Worm (Caenorhabditis elegans) whole organism, young adult: ENCODE results near the gene col-33.

ENCODE experiments used
- D2030.7 ChIP-seq: fragments of 200-800 bp; sonication (Bioruptor generic); IDR thresholded peaks from 2 replicates; pipeline ENCODE4 v1.3.6; 2022; ENCODE audit warnings: missing genetic modification reagents, missing genetic modification characterization, missing compliant biosample characterization
- F10E7.11 ChIP-seq: sonication (generic microtip); optimal IDR thresholded peaks from 2 replicates; lab custom pipeline; 2017; ENCODE audit warnings: mild to moderate bottlenecking, missing genetic modification characterization, moderate library complexity, missing compliant biosample characterization
- F23B12.7 ChIP-seq: sonication (generic microtip); optimal IDR thresholded peaks from 2 replicates; lab custom pipeline; 2017; ENCODE audit warnings: missing genetic modification characterization, mild to moderate bottlenecking, missing compliant biosample characterization, antibody characterized with exemption, moderate library complexity; ENCODE audit not compliant: insufficient read depth
- Y53F4B.3 ChIP-seq: fragments of 200-800 bp; sonication (Bioruptor generic); IDR thresholded peaks from 2 replicates; pipeline ENCODE4 v1.3.6; 2022; ENCODE audit warnings: missing genetic modification reagents, missing genetic modification characterization, missing compliant biosample characterization
- Y79H2A.3 ChIP-seq: fragments of 200-800 bp; sonication (Bioruptor generic); conservative IDR thresholded peaks from 2 replicates; pipeline ENCODE4 v1.3.6; 2022; ENCODE audit warnings: missing genetic modification reagents, missing genetic modification characterization, missing compliant biosample characterization
- ZK185.1 ChIP-seq: sonication (generic microtip); optimal IDR thresholded peaks from 2 replicates; lab custom pipeline; 2016; ENCODE audit warnings: mild to moderate bottlenecking, missing genetic modification characterization, missing compliant biosample characterization; ENCODE audit not compliant: poor library complexity, severe bottlenecking
- attf-5 ChIP-seq: fragments of 200-800 bp; sonication (Bioruptor generic); optimal IDR thresholded peaks from 2 replicates; lab custom pipeline; 2018; ENCODE audit warnings: mild to moderate bottlenecking, missing genetic modification characterization, missing compliant biosample characterization
- attf-6 ChIP-seq: fragments of 200-800 bp; sonication (Bioruptor generic); IDR thresholded peaks from 2 replicates; pipeline ENCODE4 v1.3.6; 2022; ENCODE audit warnings: missing genetic modification reagents, missing genetic modification characterization, missing compliant biosample characterization
- bed-1 ChIP-seq: fragments of 200-800 bp; sonication (Bioruptor generic); IDR thresholded peaks from 2 replicates; pipeline ENCODE4 v1.3.6; 2022; ENCODE audit warnings: missing genetic modification reagents, missing genetic modification characterization, missing compliant biosample characterization
- ceh-27 ChIP-seq: fragments of 200-800 bp; sonication (Bioruptor generic); optimal IDR thresholded peaks from 2 replicates; lab custom pipeline; 2018; ENCODE audit warnings: mild to moderate bottlenecking, missing genetic modification characterization, moderate library complexity, missing compliant biosample characterization
- ceh-40 ChIP-seq: fragments of 200-800 bp; sonication (Bioruptor generic); IDR thresholded peaks from 2 replicates; pipeline ENCODE4 v1.3.6; 2022; ENCODE audit warnings: missing genetic modification characterization, missing compliant biosample characterization
- ceh-91 ChIP-seq: fragments of 200-800 bp; sonication (Bioruptor generic); IDR thresholded peaks from 2 replicates; pipeline ENCODE4 v1.3.6; 2022; ENCODE audit warnings: missing genetic modification reagents, missing genetic modification characterization, missing compliant biosample characterization
- chd-7 ChIP-seq: sonication (generic microtip); optimal IDR thresholded peaks from 2 replicates; lab custom pipeline; 2016; ENCODE audit warnings: mild to moderate bottlenecking, missing genetic modification characterization, moderate library complexity, missing compliant biosample characterization
- dpff-1 ChIP-seq: sonication (generic microtip); optimal IDR thresholded peaks from 2 replicates; lab custom pipeline; 2017; ENCODE audit warnings: mild to moderate bottlenecking, missing genetic modification characterization, missing compliant biosample characterization
- efl-1 ChIP-seq: fragments of 150-350 bp; optimal IDR thresholded peaks from 2 replicates; lab custom pipeline; 2014; ENCODE audit warnings: missing biosample characterization, missing genetic modification reagents, missing genetic modification characterization
- egl-44 ChIP-seq: fragments of 200-800 bp; sonication (Bioruptor generic); IDR thresholded peaks from 2 replicates; pipeline ENCODE4 v1.3.6; 2022; ENCODE audit warnings: missing genetic modification reagents, missing genetic modification characterization, missing compliant biosample characterization
- ets-4 ChIP-seq: fragments of 200-800 bp; sonication (Bioruptor generic); optimal IDR thresholded peaks from 2 replicates; lab custom pipeline; 2018; ENCODE audit warnings: mild to moderate bottlenecking, missing genetic modification characterization, missing compliant biosample characterization
- gei-17 ChIP-seq: fragments of 200-800 bp; sonication (Bioruptor generic); optimal IDR thresholded peaks from 2 replicates; lab custom pipeline; 2018; ENCODE audit warnings: mild to moderate bottlenecking, missing genetic modification characterization, missing compliant biosample characterization
- lag-1 ChIP-seq: fragments of 200-800 bp; sonication (Bioruptor generic); IDR thresholded peaks from 2 replicates; pipeline ENCODE4 v1.3.6; 2022; ENCODE audit warnings: missing genetic modification reagents, missing genetic modification characterization, missing compliant biosample characterization
- let-526 ChIP-seq: fragments of 200-800 bp; sonication (Bioruptor generic); IDR thresholded peaks from 2 replicates; pipeline ENCODE4 v1.3.6; 2022; ENCODE audit warnings: missing genetic modification reagents, missing genetic modification characterization, missing compliant biosample characterization
- lin-26 ChIP-seq: fragments of 200-800 bp; sonication (Bioruptor generic); IDR thresholded peaks from 2 replicates; pipeline ENCODE4 v1.3.6; 2022; ENCODE audit warnings: missing genetic modification reagents, missing genetic modification characterization, missing compliant biosample characterization
- lin-40 ChIP-seq: sonication (generic microtip); optimal IDR thresholded peaks from 2 replicates; lab custom pipeline; 2016; ENCODE audit warnings: missing genetic modification characterization, mild to moderate bottlenecking, missing compliant biosample characterization, missing genotype, missing genetic modification reagents
- lsl-1 ChIP-seq: fragments of 200-800 bp; sonication (Bioruptor generic); optimal IDR thresholded peaks from 2 replicates; lab custom pipeline; 2018; ENCODE audit warnings: mild to moderate bottlenecking, missing genetic modification characterization, moderate library complexity, missing compliant biosample characterization
- lsy-27 ChIP-seq: sonication (generic microtip); optimal IDR thresholded peaks from 2 replicates; lab custom pipeline; 2017; ENCODE audit warnings: missing genetic modification characterization, mild to moderate bottlenecking, missing compliant biosample characterization, antibody characterized with exemption, missing genotype, borderline replicate concordance; ENCODE audit not compliant: insufficient read depth
- mcd-1 ChIP-seq: fragments of 200-800 bp; sonication (Bioruptor generic); IDR thresholded peaks from 2 replicates; pipeline ENCODE4 v1.3.6; 2022; ENCODE audit warnings: missing genetic modification reagents, missing genetic modification characterization, missing compliant biosample characterization
- nhr-120 ChIP-seq: fragments of 200-800 bp; sonication (Bioruptor generic); IDR thresholded peaks from 2 replicates; pipeline ENCODE4 v1.3.6; 2022; ENCODE audit warnings: missing genetic modification characterization, missing compliant biosample characterization
- nhr-179 ChIP-seq: sonication (generic microtip); optimal IDR thresholded peaks from 2 replicates; lab custom pipeline; 2016; ENCODE audit warnings: mild to moderate bottlenecking, missing genetic modification characterization, missing compliant biosample characterization
- repo-1 ChIP-seq: sonication (generic microtip); optimal IDR thresholded peaks from 2 replicates; lab custom pipeline; 2017; ENCODE audit warnings: mild to moderate bottlenecking, missing genetic modification characterization, missing compliant biosample characterization
- snpc-4 ChIP-seq, 5 experiments: fragments of 150-350 bp in 1 of 5; sonication (generic microtip) in 4 of 5; optimal IDR thresholded peaks; 2 replicates each; lab custom pipeline; 2014 to 2018; ENCODE audit warnings: missing genetic modification characterization in 5 of 5, missing biosample characterization in 3 of 5, antibody characterized with exemption in 2 of 5, mild to moderate bottlenecking in 2 of 5, missing compliant biosample characterization in 2 of 5, missing genotype in 2 of 5, moderate library complexity in 2 of 5, missing genetic modification reagents in 1 of 5
- sptf-2 ChIP-seq: fragments of 200-800 bp; sonication (Bioruptor generic); optimal IDR thresholded peaks from 2 replicates; lab custom pipeline; 2018; ENCODE audit warnings: mild to moderate bottlenecking, missing genetic modification characterization, missing compliant biosample characterization
- unc-130 ChIP-seq: sonication (generic microtip); optimal IDR thresholded peaks from 2 replicates; lab custom pipeline; 2016; ENCODE audit warnings: missing genetic modification reagents, missing genetic modification characterization, missing compliant biosample characterization
- zfh-2 ChIP-seq: fragments of 200-800 bp; sonication (Bioruptor generic); conservative IDR thresholded peaks from 2 replicates; pipeline ENCODE4 v1.3.6; 2022; ENCODE audit warnings: missing genetic modification reagents, missing genetic modification characterization, missing compliant biosample characterization
- ztf-22 ChIP-seq: fragments of 200-800 bp; sonication (Bioruptor generic); optimal IDR thresholded peaks from 2 replicates; lab custom pipeline; 2018; ENCODE audit warnings: mild to moderate bottlenecking, missing genetic modification characterization, moderate library complexity, missing compliant biosample characterization
- ztf-25 ChIP-seq: fragments of 200-800 bp; sonication (Bioruptor generic); IDR thresholded peaks from 2 replicates; pipeline ENCODE4 v1.3.6; 2022; ENCODE audit warnings: missing genetic modification reagents, missing genetic modification characterization, missing compliant biosample characterization

Gene col-33

ce11 chrIV:4289267-4289666 is 26.2 kb downstream of the col-33 start, which contains the start of gene F15E6.5:
TSS of gene F15E6.5 (plus strand) at chrIV:4289567.
- TF ChIP-seq ceh-91 (GFP tag; lab: Robert Waterston, UW), result no peak
- no peak for TF ChIP-seq lin-40 (tag; lab: Kevin White, UChicago)
- TF ChIP-seq D2030.7 (GFP tag; lab: Robert Waterston, UW), result no peak
- no peak for TF ChIP-seq zfh-2
- TF ChIP-seq Y79H2A.3 (GFP tag; lab: Robert Waterston, UW), result no peak
- TF ChIP-seq lag-1, result no peak
- TF ChIP-seq bed-1 (GFP tag; lab: Robert Waterston, UW), result no peak
- no peak for TF ChIP-seq nhr-120 (GFP tag; lab: Robert Waterston, UW)
- TF ChIP-seq efl-1 (GFP tag; lab: Kevin White, UChicago), result no peak

ce11 chrIV:4290472-4290871 is 27.4 kb downstream of the col-33 start, which contains the start of gene dct-7:
TSS of gene dct-7 (minus strand) at chrIV:4290572.
- TF ChIP-seq ZK185.1 (tag; lab: Kevin White, UChicago), result no peak
- TF ChIP-seq lag-1, result no peak
- TF ChIP-seq ets-4, result no peak
- TF ChIP-seq let-526 (GFP tag; lab: Robert Waterston, UW), result no peak

- TF ChIP-seq repo-1 (tag; lab: Kevin White, UChicago) (no peak), Y79H2A.3 (GFP tag; lab: Robert Waterston, UW) (no peak), ztf-25 (no peak), dpff-1 (tag; lab: Kevin White, UChicago) (no peak), F23B12.7 (no peak), ztf-22 (GFP tag; lab: Kevin White, UChicago) (no peak), unc-130 (GFP tag; lab: Kevin White, UChicago) (no peak), snpc-4 (GFP tag; optimal IDR thresholded peaks at IDR 0.05; lab: Kevin White, UChicago) (no peak), snpc-4 (tag; optimal IDR thresholded peaks at IDR 0.05; lab: Kevin White, UChicago) (no peak), F10E7.11 (no peak), Y53F4B.3 (GFP tag; lab: Robert Waterston, UW) (no peak)
Measured at ce11 chrIV:4291174-4291573, 28.1 kb downstream of the col-33 start, which contains the start of gene F15E6.4. TSS of gene F15E6.4 (plus strand) at chrIV:4291474.

- TF ChIP-seq mcd-1 (GFP tag; lab: Robert Waterston, UW) (no peak), gei-17 (GFP tag; lab: Kevin White, UChicago) (no peak), attf-6 (GFP tag; lab: Robert Waterston, UW) (no peak), ztf-25 (no peak), ceh-40 (GFP tag; lab: Robert Waterston, UW) (no peak), lin-26 (GFP tag; lab: Robert Waterston, UW) (no peak), lsl-1 (GFP tag; lab: Kevin White, UChicago) (no peak), sptf-2 (GFP tag; lab: Kevin White, UChicago) (no peak), lsy-27 (tag; lab: Kevin White, UChicago) (no peak), ceh-27 (no peak), nhr-179 (tag; lab: Kevin White, UChicago) (no peak), egl-44 (GFP tag; lab: Robert Waterston, UW) (no peak), attf-5 (GFP tag; lab: Kevin White, UChicago) (no peak), chd-7 (tag; lab: Kevin White, UChicago) (no peak)
Measured at ce11 chrIV:4292569-4292968, 29.5 kb downstream of the col-33 start, which contains the start of gene F15E6.10. TSS of gene F15E6.10 (plus strand) at chrIV:4292869.
